Worm (Caenorhabditis elegans) whole organism, L2 larva: ENCODE results near the gene asp-14.

Experiments used
- R02D3.7 ChIP-seq: fragments of 150-350 bp; optimal IDR thresholded peaks from 2 replicates; lab custom pipeline; 2014; ENCODE audit warnings: missing biosample characterization, missing genetic modification characterization
- Y55F3AM.14 ChIP-seq: fragments of 200-800 bp; sonication (Bioruptor generic); optimal IDR thresholded peaks from 2 replicates; lab custom pipeline; 2018; ENCODE audit warnings: mild to moderate bottlenecking, missing genetic modification characterization, missing compliant biosample characterization
- aly-2 ChIP-seq: fragments of 150-350 bp; optimal IDR thresholded peaks from 2 replicates; lab custom pipeline; 2014; ENCODE audit warnings: missing biosample characterization, missing genetic modification characterization
- ama-1 ChIP-seq: fragments of 150-350 bp; optimal IDR thresholded peaks from 2 replicates; lab custom pipeline; 2018; ENCODE audit warnings: inconsistent platforms
- blmp-1 ChIP-seq: sonication (generic microtip); optimal IDR thresholded peaks from 2 replicates; lab custom pipeline; 2017; ENCODE audit warnings: missing genetic modification characterization, mild to moderate bottlenecking, missing compliant biosample characterization, antibody characterized with exemption, moderate library complexity; ENCODE audit not compliant: insufficient read depth
- ceh-16 ChIP-seq: fragments of 150-350 bp; optimal IDR thresholded peaks from 2 replicates; lab custom pipeline; 2014; ENCODE audit warnings: missing biosample characterization, missing genetic modification characterization
- ceh-82 ChIP-seq: fragments of 150-350 bp; optimal IDR thresholded peaks from 2 replicates; lab custom pipeline; 2014; ENCODE audit warnings: missing biosample characterization, missing genetic modification characterization
- dmd-4 ChIP-seq: sonication (generic microtip); optimal IDR thresholded peaks from 2 replicates; lab custom pipeline; 2017; ENCODE audit warnings: missing biosample characterization, missing genetic modification characterization
- egl-27 ChIP-seq: sonication (generic microtip); optimal IDR thresholded peaks from 3 replicates; lab custom pipeline; 2017; ENCODE audit warnings: missing biosample characterization, missing genetic modification reagents, missing genetic modification characterization
- elt-1 ChIP-seq: fragments of 150-350 bp; optimal IDR thresholded peaks from 2 replicates; lab custom pipeline; 2014; ENCODE audit warnings: missing biosample characterization, missing genetic modification characterization
- elt-3 ChIP-seq: sonication (generic microtip); optimal IDR thresholded peaks from 2 replicates; lab custom pipeline; 2017; ENCODE audit warnings: missing biosample characterization, missing genetic modification characterization
- fos-1 ChIP-seq: fragments of 150-350 bp; optimal IDR thresholded peaks from 2 replicates; lab custom pipeline; 2014; ENCODE audit warnings: missing biosample characterization, missing genetic modification characterization
- gmeb-1 ChIP-seq: fragments of 150-350 bp; optimal IDR thresholded peaks from 2 replicates; lab custom pipeline; 2014; ENCODE audit warnings: missing biosample characterization, missing genetic modification characterization
- lin-11 ChIP-seq: fragments of 150-350 bp; sonication (generic microtip); optimal IDR thresholded peaks from 2 replicates; lab custom pipeline; 2014; ENCODE audit warnings: missing biosample characterization, missing genetic modification characterization, inconsistent platforms, mixed read lengths
- lin-13 ChIP-seq: fragments of 150-350 bp; optimal IDR thresholded peaks from 2 replicates; lab custom pipeline; 2014; ENCODE audit warnings: missing biosample characterization, missing genetic modification reagents, missing genetic modification characterization
- lin-39 ChIP-seq: fragments of 150-350 bp; optimal IDR thresholded peaks from 2 replicates; lab custom pipeline; 2014; ENCODE audit warnings: missing biosample characterization, missing genetic modification reagents, missing genetic modification characterization
- mbf-1 ChIP-seq: sonication (generic microtip); optimal IDR thresholded peaks from 2 replicates; lab custom pipeline; 2017; ENCODE audit warnings: missing biosample characterization, missing genetic modification characterization
- mdl-1 ChIP-seq, 2 experiments: fragments of 150-350 bp in 1 of 2; sonication (generic microtip) in 1 of 2; optimal IDR thresholded peaks; 2 replicates each; lab custom pipeline; 2017; ENCODE audit warnings: missing biosample characterization in 2 of 2, missing genetic modification characterization in 2 of 2
- nhr-10 ChIP-seq: sonication (generic microtip); optimal IDR thresholded peaks from 2 replicates; lab custom pipeline; 2017; ENCODE audit warnings: missing biosample characterization, missing genetic modification characterization
- nhr-11 ChIP-seq: fragments of 150-350 bp; optimal IDR thresholded peaks from 2 replicates; lab custom pipeline; 2014; ENCODE audit warnings: missing biosample characterization, missing genetic modification characterization
- nhr-129 ChIP-seq: fragments of 150-350 bp; optimal IDR thresholded peaks from 2 replicates; lab custom pipeline; 2014; ENCODE audit warnings: missing biosample characterization, missing genetic modification characterization
- nhr-21 ChIP-seq: fragments of 150-350 bp; optimal IDR thresholded peaks from 2 replicates; lab custom pipeline; 2014; ENCODE audit warnings: missing biosample characterization, missing genetic modification characterization
- nhr-23 ChIP-seq: fragments of 150-350 bp; optimal IDR thresholded peaks from 2 replicates; lab custom pipeline; 2014; ENCODE audit warnings: missing biosample characterization, missing genetic modification reagents, missing genetic modification characterization
- nhr-237 ChIP-seq: fragments of 150-350 bp; optimal IDR thresholded peaks from 2 replicates; lab custom pipeline; 2014; ENCODE audit warnings: missing biosample characterization, missing genetic modification characterization
- nhr-25 ChIP-seq: fragments of 150-350 bp; sonication (generic microtip); optimal IDR thresholded peaks from 3 replicates; lab custom pipeline; 2014; ENCODE audit warnings: missing biosample characterization, missing genetic modification characterization
- nhr-77 ChIP-seq: fragments of 150-350 bp; optimal IDR thresholded peaks from 2 replicates; lab custom pipeline; 2014; ENCODE audit warnings: missing biosample characterization, missing genetic modification characterization
- peb-1 ChIP-seq: fragments of 150-350 bp; optimal IDR thresholded peaks from 2 replicates; lab custom pipeline; 2014; ENCODE audit warnings: missing biosample characterization, missing genetic modification characterization
- sem-4 ChIP-seq: fragments of 150-350 bp; optimal IDR thresholded peaks from 2 replicates; lab custom pipeline; 2014; ENCODE audit warnings: missing biosample characterization, missing genetic modification reagents, missing genetic modification characterization
- sma-3 ChIP-seq: sonication (generic microtip); optimal IDR thresholded peaks from 2 replicates; lab custom pipeline; 2016; ENCODE audit warnings: missing genetic modification reagents, missing genetic modification characterization, missing compliant biosample characterization
- sma-9 ChIP-seq, 2 experiments: fragments of 150-350 bp in 1 of 2; sonication (generic microtip) in 1 of 2; optimal IDR thresholded peaks; 2 replicates each; lab custom pipeline; 2014 to 2016; ENCODE audit warnings: missing genetic modification characterization in 2 of 2, mild to moderate bottlenecking in 1 of 2, missing biosample characterization in 1 of 2, missing compliant biosample characterization in 1 of 2, missing genetic modification reagents in 1 of 2, moderate library complexity in 1 of 2
- snpc-4 ChIP-seq: fragments of 150-350 bp; optimal IDR thresholded peaks from 2 replicates; lab custom pipeline; 2014; ENCODE audit warnings: missing biosample characterization, missing genetic modification characterization
- unc-39 ChIP-seq: fragments of 150-350 bp; optimal IDR thresholded peaks from 2 replicates; lab custom pipeline; 2014; ENCODE audit warnings: missing biosample characterization, missing genetic modification characterization
- unc-55 ChIP-seq: fragments of 150-350 bp; sonication (generic microtip); optimal IDR thresholded peaks from 3 replicates; lab custom pipeline; 2014; ENCODE audit warnings: missing biosample characterization, missing genetic modification reagents, missing genetic modification characterization
- unc-62 ChIP-seq: fragments of 150-350 bp; optimal IDR thresholded peaks from 2 replicates; lab custom pipeline; 2014; ENCODE audit warnings: missing biosample characterization, missing genetic modification reagents, missing genetic modification characterization
- zag-1 ChIP-seq: fragments of 150-350 bp; optimal IDR thresholded peaks from 2 replicates; lab custom pipeline; 2014; ENCODE audit warnings: missing biosample characterization, missing genetic modification characterization
- ztf-1 ChIP-seq: fragments of 200-800 bp; sonication (Bioruptor generic); conservative IDR thresholded peaks from 2 replicates; pipeline ENCODE4 v1.3.6; 2022; ENCODE audit warnings: missing genetic modification characterization, missing compliant biosample characterization
- ztf-4 ChIP-seq: fragments of 150-350 bp; optimal IDR thresholded peaks from 2 replicates; lab custom pipeline; 2014; ENCODE audit warnings: missing biosample characterization, missing genetic modification characterization

Gene asp-14

ce11 chrX:6437545-6437944, 8.9 kb downstream of the asp-14 start, which contains the start of gene K10C2.8:
TSS of gene K10C2.8 (minus strand) at chrX:6437645.
- TF ChIP-seq blmp-1 (tag; lab: Kevin White, UChicago), result no peak
- no peak for TF ChIP-seq snpc-4 (tag; lab: Kevin White, UChicago)
- no peak for TF ChIP-seq elt-1 (tag; lab: Kevin White, UChicago)
- TF ChIP-seq lin-11, result no peak
- no peak for TF ChIP-seq unc-62 (GFP tag; lab: Kevin White, UChicago)
- TF ChIP-seq egl-27 (tag; lab: Kevin White, UChicago), result no peak
- TF ChIP-seq nhr-23 (tag; lab: Kevin White, UChicago), result no peak
- TF ChIP-seq mbf-1 (tag; lab: Kevin White, UChicago), result no peak
- no peak for TF ChIP-seq mdl-1 (tag; optimal IDR thresholded peaks at IDR 0.05; lab: Kevin White, UChicago)
- no peak for TF ChIP-seq ztf-4 (tag; lab: Kevin White, UChicago)
- TF ChIP-seq ceh-82 (tag; lab: Kevin White, UChicago), result no peak
- TF ChIP-seq sma-9 (GFP tag; optimal IDR thresholded peaks at IDR 0.05; lab: Kevin White, UChicago), result no peak
- no peak for TF ChIP-seq sma-9 (tag; optimal IDR thresholded peaks at IDR 0.05; lab: Kevin White, UChicago)
- TF ChIP-seq lin-13 (GFP tag; lab: Kevin White, UChicago), result no peak
- no peak for TF ChIP-seq nhr-129 (tag; lab: Kevin White, UChicago)
- no peak for TF ChIP-seq nhr-11 (tag; lab: Kevin White, UChicago)
- no peak for TF ChIP-seq ceh-16 (tag; lab: Kevin White, UChicago)

ce11 chrX:6435812-6436211, 10.7 kb downstream of the asp-14 start:
- TF ChIP-seq egl-27 (tag; lab: Kevin White, UChicago), result no peak
- no peak for TF ChIP-seq nhr-77
- no peak for TF ChIP-seq snpc-4 (tag; lab: Kevin White, UChicago)
- TF ChIP-seq nhr-23 (tag; lab: Kevin White, UChicago), result no peak
- no peak for TF ChIP-seq unc-55
- no peak for TF ChIP-seq sem-4 (tag; lab: Kevin White, UChicago)
- TF ChIP-seq Y55F3AM.14 (GFP tag; lab: Kevin White, UChicago), result no peak
- no peak for TF ChIP-seq nhr-10
- no peak for TF ChIP-seq peb-1 (tag; lab: Kevin White, UChicago)
- TF ChIP-seq dmd-4 (tag; lab: Kevin White, UChicago), result no peak
- no peak for TF ChIP-seq zag-1
- no peak for TF ChIP-seq ztf-1 (GFP tag; lab: Robert Waterston, UW)
- TF ChIP-seq unc-39 (tag; lab: Kevin White, UChicago), result no peak

ce11 chrX:6433688-6434087, 12.8 kb downstream of the asp-14 start, which contains the start of gene K10C2.2:
TSS of gene K10C2.2 (minus strand) at chrX:6433788.
- TF ChIP-seq Y55F3AM.14 (GFP tag; lab: Kevin White, UChicago) (no peak), gmeb-1 (no peak), nhr-21 (no peak), R02D3.7 (tag; lab: Kevin White, UChicago) (no peak), lin-39 (tag; lab: Kevin White, UChicago) (no peak), nhr-25 (no peak), elt-3 (tag; lab: Kevin White, UChicago) (no peak)

- no peak for TF ChIP-seq nhr-237 (tag; lab: Kevin White, UChicago)
- no peak for TF ChIP-seq ceh-16 (tag; lab: Kevin White, UChicago)
- TF ChIP-seq nhr-25, result no peak
- TF ChIP-seq sma-9 (GFP tag; optimal IDR thresholded peaks at IDR 0.05; lab: Kevin White, UChicago), result no peak
- no peak for TF ChIP-seq sma-9 (tag; optimal IDR thresholded peaks at IDR 0.05; lab: Kevin White, UChicago)
- TF ChIP-seq aly-2 (tag; lab: Kevin White, UChicago), result no peak
- no peak for TF ChIP-seq nhr-11 (tag; lab: Kevin White, UChicago)
- TF ChIP-seq fos-1 (tag; lab: Kevin White, UChicago), result peak; percentile 7
- no peak for TF ChIP-seq snpc-4 (tag; lab: Kevin White, UChicago)
- TF ChIP-seq, all 48 proteins: peak for 1
Observed at ce11 chrX:6430510-6430909, 16.0 kb downstream of the asp-14 start, which contains the start of gene ctsa-2. TSS of gene ctsa-2 (minus strand) at chrX:6430610.

- TF ChIP-seq sma-3, result no peak
- TF ChIP-seq ama-1 (lab: Kevin White, UChicago), result no peak
- no peak for TF ChIP-seq peb-1 (tag; lab: Kevin White, UChicago)
- TF ChIP-seq snpc-4 (tag; lab: Kevin White, UChicago), result no peak
- no peak for TF ChIP-seq ceh-82 (tag; lab: Kevin White, UChicago)
- TF ChIP-seq nhr-21, result no peak
- peak; percentile 62 for TF ChIP-seq fos-1 (tag; lab: Kevin White, UChicago)
- TF ChIP-seq sma-9 (GFP tag; optimal IDR thresholded peaks at IDR 0.05; lab: Kevin White, UChicago), result peak; percentile 17
- no peak for TF ChIP-seq sma-9 (tag; optimal IDR thresholded peaks at IDR 0.05; lab: Kevin White, UChicago)
- TF ChIP-seq ztf-4 (tag; lab: Kevin White, UChicago), result no peak
- TF ChIP-seq blmp-1 (tag; lab: Kevin White, UChicago), result no peak
- no peak for TF ChIP-seq mdl-1 (tag; optimal IDR thresholded peaks at IDR 0.05; lab: Kevin White, UChicago)
- TF ChIP-seq unc-39 (tag; lab: Kevin White, UChicago), result no peak
Observed at ce11 chrX:6429552-6429951, 16.9 kb downstream of the asp-14 start.
